Fruit fly (Drosophila melanogaster) whole organism, prepupa: Measurements from ENCODE around the gene CG12099.
A peak's percentile ranks its signal among the peaks of the same experiment; 100 is the strongest.

Source experiments
- CG10669 ChIP-seq: fragments of 200-800 bp; sonication (Bioruptor generic); optimal IDR thresholded peaks from 3 replicates; lab custom pipeline; 2018; ENCODE audit warnings: missing biosample characterization, mild to moderate bottlenecking, missing genetic modification characterization, moderate library complexity
- CG11902 ChIP-seq: fragments of 200-800 bp; sonication (Bioruptor generic); optimal IDR thresholded peaks from 3 replicates; lab custom pipeline; 2016; ENCODE audit warnings: missing biosample characterization, missing genetic modification characterization
- CG31627 ChIP-seq: fragments of 200-800 bp; sonication (Bioruptor generic); optimal IDR thresholded peaks from 3 replicates; lab custom pipeline; 2016; ENCODE audit warnings: missing biosample characterization, missing genetic modification characterization
- CG32006 ChIP-seq: fragments of 200-800 bp; sonication (Bioruptor generic); optimal IDR thresholded peaks from 3 replicates; lab custom pipeline; 2017; ENCODE audit warnings: missing biosample characterization, mild to moderate bottlenecking, missing genetic modification characterization
- CG34406 ChIP-seq: fragments of 200-800 bp; sonication (Bioruptor generic); optimal IDR thresholded peaks from 3 replicates; lab custom pipeline; 2016; ENCODE audit warnings: missing biosample characterization, missing genetic modification characterization
- CG4318 ChIP-seq: fragments of 200-800 bp; sonication (Bioruptor generic); optimal IDR thresholded peaks from 3 replicates; lab custom pipeline; 2017; ENCODE audit warnings: missing biosample characterization, mild to moderate bottlenecking, missing genetic modification characterization
- CG6854 ChIP-seq: fragments of 200-800 bp; sonication (Bioruptor generic); optimal IDR thresholded peaks from 2 replicates; lab custom pipeline; 2017; ENCODE audit warnings: missing biosample characterization, mild to moderate bottlenecking, missing genetic modification characterization
- CG7368 ChIP-seq: fragments of 200-800 bp; sonication (Bioruptor generic); optimal IDR thresholded peaks from 3 replicates; lab custom pipeline; 2016; ENCODE audit warnings: missing biosample characterization, missing genetic modification characterization
- CG8119 ChIP-seq: fragments of 200-800 bp; sonication (Bioruptor generic); IDR thresholded peaks from 3 replicates; pipeline ENCODE4 v1.3.6; 2022; ENCODE audit warnings: missing biosample characterization, missing genetic modification characterization
- CG8632 ChIP-seq: fragments of 200-800 bp; sonication (Bioruptor generic); optimal IDR thresholded peaks from 3 replicates; lab custom pipeline; 2016; ENCODE audit warnings: missing biosample characterization, missing genetic modification characterization
- CG9139 ChIP-seq: fragments of 200-800 bp; sonication (Bioruptor generic); optimal IDR thresholded peaks from 3 replicates; lab custom pipeline; 2017; ENCODE audit warnings: missing biosample characterization, mild to moderate bottlenecking, missing genetic modification characterization
- Eip75B ChIP-seq: fragments of 200-800 bp; sonication (Bioruptor generic); optimal IDR thresholded peaks from 3 replicates; lab custom pipeline; 2016; ENCODE audit warnings: missing biosample characterization, missing genetic modification characterization
- Ets96B ChIP-seq: fragments of 200-800 bp; optimal IDR thresholded peaks from 2 replicates; lab custom pipeline; 2019; ENCODE audit warnings: missing biosample characterization, mild to moderate bottlenecking, missing genetic modification characterization, moderate library complexity
- Gug ChIP-seq: fragments of 200-800 bp; sonication (Bioruptor generic); IDR thresholded peaks from 2 replicates; pipeline ENCODE4 v1.3.6; 2022; ENCODE audit warnings: missing biosample characterization, missing genetic modification characterization
- Lpt ChIP-seq: fragments of 200-800 bp; sonication (Bioruptor generic); optimal IDR thresholded peaks from 3 replicates; lab custom pipeline; 2016; ENCODE audit warnings: missing biosample characterization, missing genetic modification characterization
- Met ChIP-seq: fragments of 200-800 bp; sonication (Bioruptor generic); optimal IDR thresholded peaks from 3 replicates; lab custom pipeline; 2016; ENCODE audit warnings: missing biosample characterization, missing genetic modification characterization
- Smox ChIP-seq: fragments of 200-800 bp; sonication (Bioruptor generic); optimal IDR thresholded peaks from 3 replicates; lab custom pipeline; 2016; ENCODE audit warnings: missing biosample characterization, missing genetic modification characterization
- Sox102F ChIP-seq: fragments of 200-800 bp; sonication (Bioruptor generic); optimal IDR thresholded peaks from 2 replicates; lab custom pipeline; 2016; ENCODE audit warnings: missing biosample characterization, mild to moderate bottlenecking, missing genetic modification characterization
- achi ChIP-seq: fragments of 200-800 bp; sonication (Bioruptor generic); optimal IDR thresholded peaks from 3 replicates; lab custom pipeline; 2016; ENCODE audit warnings: missing biosample characterization, missing genetic modification characterization
- cyc ChIP-seq: fragments of 200-800 bp; sonication (Bioruptor generic); optimal IDR thresholded peaks from 3 replicates; lab custom pipeline; 2016; ENCODE audit warnings: missing biosample characterization, missing genetic modification characterization
- fd85E ChIP-seq: fragments of 200-800 bp; sonication (Bioruptor generic); optimal IDR thresholded peaks from 3 replicates; lab custom pipeline; 2016; ENCODE audit warnings: missing biosample characterization, missing genetic modification characterization
- fkh ChIP-seq: fragments of 200-800 bp; sonication (Bioruptor generic); optimal IDR thresholded peaks from 3 replicates; lab custom pipeline; 2017; ENCODE audit warnings: missing biosample characterization, mild to moderate bottlenecking, missing genetic modification characterization, moderate library complexity
- pdm3 ChIP-seq: fragments of 200-800 bp; sonication (Bioruptor generic); optimal IDR thresholded peaks from 3 replicates; lab custom pipeline; 2016; ENCODE audit warnings: missing biosample characterization, missing genetic modification characterization
- ss ChIP-seq, 2 experiments: fragments of 200-800 bp; sonication (Bioruptor generic); optimal IDR thresholded peaks; 2 replicates in 1 of 2; 3 replicates in 1 of 2; lab custom pipeline; 2017 to 2018; ENCODE audit warnings: mild to moderate bottlenecking in 2 of 2, missing biosample characterization in 2 of 2, missing genetic modification characterization in 2 of 2, moderate library complexity in 1 of 2
- vri ChIP-seq: fragments of 200-800 bp; sonication (Bioruptor generic); optimal IDR thresholded peaks from 3 replicates; lab custom pipeline; 2016; ENCODE audit warnings: missing biosample characterization, mild to moderate bottlenecking, missing genetic modification characterization

CG12099 gene

dm6 chr3L:1515820-1516540 is 42.3 kb downstream of the CG12099 start (continued):
- TF ChIP-seq CG31627, result peak; percentile 63
- peak; percentile 62 for TF ChIP-seq cyc (GFP tag; lab: Kevin White, UChicago)
- peak; percentile 68 for TF ChIP-seq Lpt (GFP tag; lab: Kevin White, UChicago)
- peak; percentile 65 for TF ChIP-seq Sox102F (GFP tag; lab: Kevin White, UChicago)
- TF ChIP-seq achi (GFP tag; lab: Kevin White, UChicago), result peak; percentile 73
- peak; percentile 27 for TF ChIP-seq CG8632
- TF ChIP-seq CG9139 (GFP tag; lab: Kevin White, UChicago), result no peak
- TF ChIP-seq fkh (GFP tag; lab: Kevin White, UChicago), result peak; percentile 77
- peak; percentile 86 for TF ChIP-seq CG8119 (GFP tag; lab: Robert Waterston, UW)
- peak; percentile 64 for TF ChIP-seq Met (GFP tag; lab: Kevin White, UChicago)
- TF ChIP-seq Ets96B (tag; lab: Kevin White, UChicago), result peak; percentile 35
- peak; percentile 2 for TF ChIP-seq CG11902
- peak; percentile 81 for TF ChIP-seq CG4318 (GFP tag; lab: Kevin White, UChicago)
- peak; percentile 48 for TF ChIP-seq CG7368 (GFP tag; lab: Kevin White, UChicago)
- peak in 1 of 2 experiments; percentile 24 for TF ChIP-seq ss (GFP tag; optimal IDR thresholded peaks at IDR 0.05; lab: Kevin White, UChicago)
- TF ChIP-seq CG32006 (GFP tag; lab: Kevin White, UChicago), result peak; percentile 94
- TF ChIP-seq Gug (GFP tag; lab: Robert Waterston, UW), result peak; percentile 55
- TF ChIP-seq Smox (GFP tag; lab: Kevin White, UChicago), result peak; percentile 53
- no peak for TF ChIP-seq vri (GFP tag; lab: Kevin White, UChicago)
- peak; percentile 33 for TF ChIP-seq CG34406 (GFP tag; lab: Kevin White, UChicago)
- no peak for TF ChIP-seq fd85E (GFP tag; lab: Kevin White, UChicago)
- TF ChIP-seq CG6854 (GFP tag; lab: Kevin White, UChicago), result peak; percentile 0
- TF ChIP-seq pdm3 (GFP tag; lab: Kevin White, UChicago), result peak; percentile 69
- TF ChIP-seq CG10669, result peak; percentile 51
- TF ChIP-seq Eip75B, result peak; percentile 50
